Worm (Caenorhabditis elegans) whole organism, young adult: ENCODE data around the gene gst-27.

Experiments
- D2030.7 ChIP-seq: fragments of 200-800 bp; sonication (Bioruptor generic); IDR thresholded peaks from 2 replicates; pipeline ENCODE4 v1.3.6; 2022; ENCODE audit warnings: missing genetic modification reagents, missing genetic modification characterization, missing compliant biosample characterization
- F22D6.2 ChIP-seq: sonication (generic microtip); optimal IDR thresholded peaks from 2 replicates; lab custom pipeline; 2016; ENCODE audit warnings: mild to moderate bottlenecking, missing genetic modification characterization, missing compliant biosample characterization
- F55B11.4 ChIP-seq: sonication (generic microtip); optimal IDR thresholded peaks from 2 replicates; lab custom pipeline; 2016; ENCODE audit warnings: missing compliant biosample characterization, missing genetic modification characterization, borderline replicate concordance; ENCODE audit not compliant: insufficient read depth
- K11D2.4 ChIP-seq: fragments of 200-800 bp; sonication (Bioruptor generic); IDR thresholded peaks from 2 replicates; pipeline ENCODE4 v1.3.6; 2022; ENCODE audit warnings: missing genetic modification reagents, missing genetic modification characterization, missing compliant biosample characterization
- T07F8.4 ChIP-seq: sonication (generic microtip); optimal IDR thresholded peaks from 2 replicates; lab custom pipeline; 2016; ENCODE audit warnings: mild to moderate bottlenecking, missing genetic modification characterization, moderate library complexity, missing compliant biosample characterization
- Y53G8AR.9 ChIP-seq: fragments of 200-800 bp; sonication (Bioruptor generic); conservative IDR thresholded peaks from 2 replicates; pipeline ENCODE4 v1.3.6; 2022; ENCODE audit warnings: missing genetic modification reagents, missing genetic modification characterization, missing compliant biosample characterization
- Y56A3A.18 ChIP-seq: fragments of 200-800 bp; sonication (Bioruptor generic); IDR thresholded peaks from 2 replicates; pipeline ENCODE4 v1.3.6; 2022; ENCODE audit warnings: missing genetic modification reagents, missing genetic modification characterization, missing compliant biosample characterization
- aptf-3 ChIP-seq: fragments of 200-800 bp; sonication (Bioruptor generic); IDR thresholded peaks from 2 replicates; pipeline ENCODE4 v1.3.6; 2022; ENCODE audit warnings: missing genetic modification characterization, missing compliant biosample characterization
- athp-1 ChIP-seq: sonication (generic microtip); optimal IDR thresholded peaks from 2 replicates; lab custom pipeline; 2017; ENCODE audit warnings: mild to moderate bottlenecking, missing genetic modification characterization, missing compliant biosample characterization
- attf-5 ChIP-seq: fragments of 200-800 bp; sonication (Bioruptor generic); optimal IDR thresholded peaks from 2 replicates; lab custom pipeline; 2018; ENCODE audit warnings: mild to moderate bottlenecking, missing genetic modification characterization, missing compliant biosample characterization
- bed-1 ChIP-seq: fragments of 200-800 bp; sonication (Bioruptor generic); IDR thresholded peaks from 2 replicates; pipeline ENCODE4 v1.3.6; 2022; ENCODE audit warnings: missing genetic modification reagents, missing genetic modification characterization, missing compliant biosample characterization
- bed-2 ChIP-seq: fragments of 200-800 bp; sonication (Bioruptor generic); IDR thresholded peaks from 2 replicates; pipeline ENCODE4 v1.3.6; 2022; ENCODE audit warnings: missing genetic modification reagents, missing genetic modification characterization, missing compliant biosample characterization
- ceh-58 ChIP-seq: fragments of 200-800 bp; sonication (Bioruptor generic); IDR thresholded peaks from 2 replicates; pipeline ENCODE4 v1.3.6; 2022; ENCODE audit warnings: missing genetic modification characterization, missing compliant biosample characterization
- ceh-79 ChIP-seq: sonication (generic microtip); optimal IDR thresholded peaks from 2 replicates; lab custom pipeline; 2017; ENCODE audit warnings: mild to moderate bottlenecking, missing genetic modification characterization, missing compliant biosample characterization
- ceh-91 ChIP-seq: fragments of 200-800 bp; sonication (Bioruptor generic); IDR thresholded peaks from 2 replicates; pipeline ENCODE4 v1.3.6; 2022; ENCODE audit warnings: missing genetic modification reagents, missing genetic modification characterization, missing compliant biosample characterization
- chd-7 ChIP-seq: sonication (generic microtip); optimal IDR thresholded peaks from 2 replicates; lab custom pipeline; 2016; ENCODE audit warnings: mild to moderate bottlenecking, missing genetic modification characterization, moderate library complexity, missing compliant biosample characterization
- dox-1 ChIP-seq: fragments of 200-800 bp; sonication (Bioruptor generic); IDR thresholded peaks from 2 replicates; pipeline ENCODE4 v1.3.6; 2022; ENCODE audit warnings: missing genetic modification reagents, missing genetic modification characterization, missing compliant biosample characterization
- efl-1 ChIP-seq: fragments of 150-350 bp; optimal IDR thresholded peaks from 2 replicates; lab custom pipeline; 2014; ENCODE audit warnings: missing biosample characterization, missing genetic modification reagents, missing genetic modification characterization
- egl-18 ChIP-seq: fragments of 200-800 bp; sonication (Bioruptor generic); IDR thresholded peaks from 2 replicates; pipeline ENCODE4 v1.3.6; 2022; ENCODE audit warnings: missing genetic modification reagents, missing genetic modification characterization, missing compliant biosample characterization
- gei-17 ChIP-seq: fragments of 200-800 bp; sonication (Bioruptor generic); optimal IDR thresholded peaks from 2 replicates; lab custom pipeline; 2018; ENCODE audit warnings: mild to moderate bottlenecking, missing genetic modification characterization, missing compliant biosample characterization
- lag-1 ChIP-seq: fragments of 200-800 bp; sonication (Bioruptor generic); IDR thresholded peaks from 2 replicates; pipeline ENCODE4 v1.3.6; 2022; ENCODE audit warnings: missing genetic modification reagents, missing genetic modification characterization, missing compliant biosample characterization
- lin-26 ChIP-seq: fragments of 200-800 bp; sonication (Bioruptor generic); IDR thresholded peaks from 2 replicates; pipeline ENCODE4 v1.3.6; 2022; ENCODE audit warnings: missing genetic modification reagents, missing genetic modification characterization, missing compliant biosample characterization
- lin-35 ChIP-seq, 3 experiments: fragments of 150-350 bp in 2 of 3; sonication (generic microtip) in 1 of 3; optimal IDR thresholded peaks; 2 replicates each; lab custom pipeline; 2014 to 2018; ENCODE audit warnings: missing biosample characterization in 3 of 3, missing genetic modification characterization in 3 of 3, missing genetic modification reagents in 3 of 3
- lin-54 ChIP-seq: fragments of 200-800 bp; sonication (Bioruptor generic); optimal IDR thresholded peaks from 2 replicates; lab custom pipeline; 2018; ENCODE audit warnings: mild to moderate bottlenecking, missing genetic modification characterization, missing compliant biosample characterization
- lir-1 ChIP-seq: fragments of 200-800 bp; sonication (Bioruptor generic); conservative IDR thresholded peaks from 2 replicates; pipeline ENCODE4 v1.3.6; 2022; ENCODE audit warnings: missing genetic modification reagents, missing genetic modification characterization, missing compliant biosample characterization
- lsy-27 ChIP-seq: sonication (generic microtip); optimal IDR thresholded peaks from 2 replicates; lab custom pipeline; 2017; ENCODE audit warnings: missing genetic modification characterization, mild to moderate bottlenecking, missing compliant biosample characterization, antibody characterized with exemption, missing genotype, borderline replicate concordance; ENCODE audit not compliant: insufficient read depth
- madf-8 ChIP-seq: fragments of 200-800 bp; sonication (Bioruptor generic); conservative IDR thresholded peaks from 2 replicates; pipeline ENCODE4 v1.3.6; 2022; ENCODE audit warnings: missing genetic modification reagents, missing genetic modification characterization, missing compliant biosample characterization
- nhr-27 ChIP-seq: fragments of 200-800 bp; sonication (Bioruptor generic); optimal IDR thresholded peaks from 2 replicates; lab custom pipeline; 2018; ENCODE audit warnings: mild to moderate bottlenecking, missing genetic modification characterization, moderate library complexity, missing compliant biosample characterization
- nhr-80 ChIP-seq: sonication (generic microtip); optimal IDR thresholded peaks from 2 replicates; lab custom pipeline; 2016; ENCODE audit warnings: missing genetic modification characterization, missing compliant biosample characterization
- pha-4 ChIP-seq: fragments of 150-350 bp; sonication (generic microtip); optimal IDR thresholded peaks from 2 replicates; lab custom pipeline; 2014; ENCODE audit warnings: missing biosample characterization, missing genetic modification reagents, missing genetic modification characterization
- rec-8 ChIP-seq, 2 experiments: sonication (generic microtip); optimal IDR thresholded peaks; 2 replicates each; lab custom pipeline; 2016; ENCODE audit warnings: mild to moderate bottlenecking in 2 of 2, missing genetic modification characterization in 2 of 2, missing genetic modification reagents in 2 of 2, missing genotype in 2 of 2, missing biosample characterization in 1 of 2, missing compliant biosample characterization in 1 of 2, moderate library complexity in 1 of 2
- sdz-38 ChIP-seq: sonication (generic microtip); optimal IDR thresholded peaks from 2 replicates; lab custom pipeline; 2016; ENCODE audit warnings: missing genotype, missing genetic modification characterization, missing compliant biosample characterization
- somi-1 ChIP-seq: fragments of 200-800 bp; sonication (Bioruptor generic); optimal IDR thresholded peaks from 2 replicates; lab custom pipeline; 2018; ENCODE audit warnings: mild to moderate bottlenecking, missing genetic modification characterization, missing compliant biosample characterization
- tbx-9 ChIP-seq: sonication (generic microtip); optimal IDR thresholded peaks from 2 replicates; lab custom pipeline; 2016; ENCODE audit warnings: borderline replicate concordance, missing genetic modification characterization, inconsistent platforms, missing compliant biosample characterization
- unc-130 ChIP-seq: sonication (generic microtip); optimal IDR thresholded peaks from 2 replicates; lab custom pipeline; 2016; ENCODE audit warnings: missing genetic modification reagents, missing genetic modification characterization, missing compliant biosample characterization
- ztf-18 ChIP-seq: sonication (generic microtip); optimal IDR thresholded peaks from 2 replicates; lab custom pipeline; 2016; ENCODE audit warnings: missing genotype, mild to moderate bottlenecking, missing genetic modification characterization, missing compliant biosample characterization
- ztf-22 ChIP-seq: fragments of 200-800 bp; sonication (Bioruptor generic); optimal IDR thresholded peaks from 2 replicates; lab custom pipeline; 2018; ENCODE audit warnings: mild to moderate bottlenecking, missing genetic modification characterization, moderate library complexity, missing compliant biosample characterization
- ztf-25 ChIP-seq: fragments of 200-800 bp; sonication (Bioruptor generic); IDR thresholded peaks from 2 replicates; pipeline ENCODE4 v1.3.6; 2022; ENCODE audit warnings: missing genetic modification reagents, missing genetic modification characterization, missing compliant biosample characterization
- ztf-3 ChIP-seq: fragments of 200-800 bp; sonication (Bioruptor generic); optimal IDR thresholded peaks from 2 replicates; lab custom pipeline; 2018; ENCODE audit warnings: mild to moderate bottlenecking, missing genetic modification characterization, missing compliant biosample characterization

The gst-27 gene

DNA sequence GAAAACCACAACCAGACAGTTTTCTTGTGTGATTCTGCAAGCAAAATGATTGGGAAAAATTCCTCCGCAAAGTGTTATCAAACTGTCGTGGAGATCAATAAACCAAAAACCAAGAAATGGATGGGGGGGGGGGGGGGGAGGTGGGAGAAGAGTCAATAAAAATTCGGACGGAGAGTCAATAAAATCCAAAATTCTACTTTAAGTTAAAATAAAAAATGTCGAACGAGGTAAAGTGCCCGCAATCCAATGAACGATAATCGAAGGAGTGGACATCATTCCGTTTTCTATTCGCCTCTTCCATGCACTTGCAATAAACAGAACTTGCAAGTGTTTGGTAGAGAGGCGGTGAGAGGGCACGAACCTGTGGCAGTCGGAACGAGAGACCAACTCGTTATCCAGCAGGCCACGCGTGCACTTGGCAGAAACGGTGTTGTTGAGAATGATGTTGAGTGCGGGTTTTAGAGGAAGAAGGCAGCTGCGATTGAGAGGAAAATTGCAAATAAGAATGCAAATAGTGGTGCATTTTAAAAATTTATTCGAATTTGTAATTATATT, at the start of gene gst-27 (continued):
- peak; percentile 68 for TF ChIP-seq tbx-9 (tag; lab: Kevin White, UChicago)
- TF ChIP-seq ztf-22 (GFP tag; lab: Kevin White, UChicago) = peak; percentile 85
- peak; percentile 61 for TF ChIP-seq unc-130
- peak; percentile 34 for TF ChIP-seq ztf-3 (GFP tag; lab: Kevin White, UChicago)
- TF ChIP-seq ceh-91 = 0 out of 2 replicates have a peak, but pooled peaks have one; percentile 21
- TF ChIP-seq dox-1 (GFP tag; lab: Robert Waterston, UW) = peak; percentile 95
- peak; percentile 39 for TF ChIP-seq efl-1 (GFP tag; lab: Kevin White, UChicago)
- peak; percentile 41 for TF ChIP-seq lsy-27 (tag; lab: Kevin White, UChicago)
- peak; percentile 69 for TF ChIP-seq nhr-80 (tag; lab: Kevin White, UChicago)
- TF ChIP-seq lag-1 (GFP tag; lab: Robert Waterston, UW) = no peak
- peak; percentile 70 to 83 for TF ChIP-seq rec-8 (tag; optimal IDR thresholded peaks at IDR 0.05; lab: Kevin White, UChicago)
- peak; percentile 63 for TF ChIP-seq nhr-27 (tag; lab: Kevin White, UChicago)
- TF ChIP-seq somi-1 (GFP tag; lab: Kevin White, UChicago) = peak; percentile 18
- peak; percentile 98 for TF ChIP-seq D2030.7 (GFP tag; lab: Robert Waterston, UW)
- TF ChIP-seq pha-4 (tag; lab: Kevin White, UChicago) = no peak
- TF ChIP-seq ztf-18 = peak; percentile 76
- peak; percentile 97 for TF ChIP-seq lin-26 (GFP tag; lab: Robert Waterston, UW)
- no peak for TF ChIP-seq ceh-58 (GFP tag; lab: Robert Waterston, UW)
- peak; percentile 46 for TF ChIP-seq madf-8
- TF ChIP-seq K11D2.4 (GFP tag; lab: Robert Waterston, UW) = peak; percentile 38; the same call in 1 of the 2 replicates
- no peak for TF ChIP-seq sdz-38 (tag; lab: Kevin White, UChicago)
- peak; percentile 89 for TF ChIP-seq T07F8.4
- peak; percentile 52; the same call in 1 of the 2 replicates for TF ChIP-seq lir-1
- TF ChIP-seq lin-54 = peak; percentile 82
- TF ChIP-seq chd-7 (tag; lab: Kevin White, UChicago) = peak; percentile 93
- 0 out of 2 replicates have a peak, but pooled peaks have one; percentile 37 for TF ChIP-seq bed-1
- no peak for TF ChIP-seq egl-18
- TF ChIP-seq ceh-79 (tag; lab: Kevin White, UChicago) = peak; percentile 64
- peak in 1 of 3 experiments; percentile 86 for TF ChIP-seq lin-35 (GFP tag; optimal IDR thresholded peaks at IDR 0.05; lab: Kevin White, UChicago)
- TF ChIP-seq bed-2 (GFP tag; lab: Robert Waterston, UW) = 0 out of 2 replicates have a peak, but pooled peaks have one; percentile 63
- TF ChIP-seq ztf-25 (GFP tag; lab: Robert Waterston, UW) = peak; percentile 91
- peak; percentile 85 for TF ChIP-seq Y56A3A.18 (GFP tag; lab: Robert Waterston, UW)
- TF ChIP-seq gei-17 (GFP tag; lab: Kevin White, UChicago) = peak; percentile 59

DNA sequence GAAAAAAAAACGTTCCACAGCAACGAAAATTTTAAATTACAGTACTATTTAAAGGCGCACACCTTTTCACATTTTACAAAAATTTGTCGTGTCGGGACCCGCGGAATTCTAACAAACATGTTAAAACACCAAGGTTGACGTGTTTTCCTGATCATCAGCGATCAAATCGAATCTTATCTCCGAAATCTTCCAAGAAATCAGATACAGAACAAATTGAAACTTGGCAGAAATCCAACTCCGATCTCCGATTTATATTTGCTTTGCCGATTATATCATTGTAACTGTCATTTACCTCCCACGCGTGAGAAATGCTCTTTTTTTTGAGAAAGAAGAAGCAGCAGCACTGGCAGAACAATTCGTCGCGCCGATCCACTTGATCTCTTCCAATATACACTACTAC, 48.2 kb upstream of the gst-27 start:
- TF ChIP-seq ztf-22 (GFP tag; lab: Kevin White, UChicago) = no peak
- TF ChIP-seq aptf-3 (GFP tag; lab: Robert Waterston, UW) = no peak
- no peak for TF ChIP-seq F22D6.2
- no peak for TF ChIP-seq Y53G8AR.9 (GFP tag; lab: Robert Waterston, UW)
- no peak for TF ChIP-seq attf-5 (GFP tag; lab: Kevin White, UChicago)
- no peak for TF ChIP-seq athp-1 (tag; lab: Kevin White, UChicago)
- TF ChIP-seq ceh-91 = no peak
- no peak for TF ChIP-seq F55B11.4
